Worm (Caenorhabditis elegans) whole organism, L3 larva: ENCODE measurements around the gene gtf-2H3.
A peak's percentile ranks its signal among the peaks of the same experiment; 100 is the strongest.

Experiments used
- ZK546.5 ChIP-seq: sonication (generic microtip); optimal IDR thresholded peaks from 2 replicates; lab custom pipeline; 2017; ENCODE audit warnings: missing biosample characterization, missing genetic modification characterization
- aly-2 ChIP-seq: fragments of 150-350 bp; optimal IDR thresholded peaks from 2 replicates; lab custom pipeline; 2014; ENCODE audit warnings: missing biosample characterization, missing genetic modification characterization
- ama-1 ChIP-seq: fragments of 150-350 bp; optimal IDR thresholded peaks from 2 replicates; lab custom pipeline; 2018
- ceh-16 ChIP-seq: sonication (generic microtip); optimal IDR thresholded peaks from 2 replicates; lab custom pipeline; 2017; ENCODE audit warnings: missing biosample characterization, missing genetic modification characterization
- ceh-28 ChIP-seq: fragments of 150-350 bp; optimal IDR thresholded peaks from 2 replicates; lab custom pipeline; 2014; ENCODE audit warnings: missing biosample characterization, missing genetic modification reagents, missing genetic modification characterization
- ceh-82 ChIP-seq: fragments of 150-350 bp; optimal IDR thresholded peaks from 2 replicates; lab custom pipeline; 2014; ENCODE audit warnings: missing biosample characterization, missing genetic modification characterization
- ceh-9 ChIP-seq: sonication (generic microtip); optimal IDR thresholded peaks from 2 replicates; lab custom pipeline; 2018; ENCODE audit warnings: missing biosample characterization, missing genetic modification characterization
- daf-12 ChIP-seq: fragments of 150-350 bp; optimal IDR thresholded peaks from 2 replicates; lab custom pipeline; 2014; ENCODE audit warnings: missing biosample characterization, missing genetic modification reagents, missing genetic modification characterization
- egl-27 ChIP-seq: sonication (generic microtip); optimal IDR thresholded peaks from 4 replicates; lab custom pipeline; 2017; ENCODE audit warnings: missing biosample characterization, missing genetic modification reagents, missing genetic modification characterization
- elt-1 ChIP-seq: fragments of 150-350 bp; optimal IDR thresholded peaks from 2 replicates; lab custom pipeline; 2014; ENCODE audit warnings: missing biosample characterization, missing genetic modification characterization
- elt-3 ChIP-seq, 3 experiments: fragments of 150-350 bp in 1 of 3; sonication (generic microtip) in 2 of 3; optimal IDR thresholded peaks; 2 replicates in 2 of 3; 4 replicates in 1 of 3; lab custom pipeline; 2014 to 2017; ENCODE audit warnings: missing biosample characterization in 3 of 3, missing genetic modification characterization in 3 of 3
- eor-1 ChIP-seq, 2 experiments: fragments of 150-350 bp; optimal IDR thresholded peaks; 2 replicates each; lab custom pipeline; 2014 to 2018; ENCODE audit warnings: missing biosample characterization in 2 of 2, missing genetic modification characterization in 2 of 2
- fkh-10 ChIP-seq: sonication (generic microtip); optimal IDR thresholded peaks from 2 replicates; lab custom pipeline; 2017; ENCODE audit warnings: missing biosample characterization, missing genetic modification reagents, missing genetic modification characterization
- fkh-2 ChIP-seq: fragments of 150-350 bp; optimal IDR thresholded peaks from 2 replicates; lab custom pipeline; 2014; ENCODE audit warnings: missing biosample characterization, missing genetic modification reagents, missing genetic modification characterization
- fos-1 ChIP-seq: fragments of 150-350 bp; optimal IDR thresholded peaks from 2 replicates; lab custom pipeline; 2014; ENCODE audit warnings: missing biosample characterization, missing genetic modification characterization
- hmg-11 ChIP-seq: sonication (generic microtip); optimal IDR thresholded peaks from 2 replicates; lab custom pipeline; 2016; ENCODE audit warnings: missing genetic modification characterization, missing compliant biosample characterization
- lin-15B ChIP-seq: fragments of 150-350 bp; optimal IDR thresholded peaks from 2 replicates; lab custom pipeline; 2014; ENCODE audit warnings: missing biosample characterization, missing genetic modification characterization
- lin-39 ChIP-seq: fragments of 150-350 bp; optimal IDR thresholded peaks from 2 replicates; lab custom pipeline; 2018; ENCODE audit warnings: missing biosample characterization, missing genetic modification reagents, missing genetic modification characterization
- lsy-12 ChIP-seq: sonication (generic microtip); optimal IDR thresholded peaks from 2 replicates; lab custom pipeline; 2016; ENCODE audit warnings: mild to moderate bottlenecking, missing genetic modification characterization, missing compliant biosample characterization
- mdl-1 ChIP-seq: fragments of 150-350 bp; optimal IDR thresholded peaks from 2 replicates; lab custom pipeline; 2014; ENCODE audit warnings: missing biosample characterization, missing genetic modification characterization
- mml-1 ChIP-seq: fragments of 150-350 bp; sonication (generic microtip); optimal IDR thresholded peaks from 3 replicates; lab custom pipeline; 2014; ENCODE audit warnings: missing biosample characterization, missing genetic modification characterization
- nfya-1 ChIP-seq: sonication (generic microtip); optimal IDR thresholded peaks from 2 replicates; lab custom pipeline; 2017; ENCODE audit warnings: missing genetic modification characterization, mild to moderate bottlenecking, missing compliant biosample characterization, antibody characterized with exemption, moderate library complexity; ENCODE audit not compliant: insufficient read depth
- nhr-12 ChIP-seq: fragments of 150-350 bp; optimal IDR thresholded peaks from 2 replicates; lab custom pipeline; 2014; ENCODE audit warnings: missing biosample characterization, missing genetic modification characterization
- nhr-23 ChIP-seq: fragments of 150-350 bp; optimal IDR thresholded peaks from 2 replicates; lab custom pipeline; 2014; ENCODE audit warnings: missing biosample characterization, missing genetic modification reagents, missing genetic modification characterization
- nhr-25 ChIP-seq: sonication (generic microtip); optimal IDR thresholded peaks from 2 replicates; lab custom pipeline; 2017; ENCODE audit warnings: missing biosample characterization, missing genetic modification characterization
- nhr-28 ChIP-seq: fragments of 150-350 bp; optimal IDR thresholded peaks from 2 replicates; lab custom pipeline; 2014; ENCODE audit warnings: missing biosample characterization, missing genetic modification characterization
- nhr-67 ChIP-seq: fragments of 150-350 bp; optimal IDR thresholded peaks from 2 replicates; lab custom pipeline; 2014; ENCODE audit warnings: missing biosample characterization, missing genetic modification characterization
- pqm-1 ChIP-seq: fragments of 150-350 bp; optimal IDR thresholded peaks from 2 replicates; lab custom pipeline; 2017; ENCODE audit warnings: missing biosample characterization, missing genetic modification characterization, inconsistent platforms
- sea-2 ChIP-seq: fragments of 150-350 bp; sonication (generic microtip); optimal IDR thresholded peaks from 4 replicates; lab custom pipeline; 2014; ENCODE audit warnings: missing biosample characterization, missing genetic modification reagents, missing genetic modification characterization
- tbx-2 ChIP-seq: sonication (generic microtip); optimal IDR thresholded peaks from 2 replicates; lab custom pipeline; 2016; ENCODE audit warnings: mild to moderate bottlenecking, missing genetic modification characterization, missing compliant biosample characterization
- unc-39 ChIP-seq: sonication (generic microtip); optimal IDR thresholded peaks from 4 replicates; lab custom pipeline; 2017; ENCODE audit warnings: missing biosample characterization, missing genetic modification characterization
- unc-62 ChIP-seq: fragments of 150-350 bp; sonication (generic microtip); optimal IDR thresholded peaks from 4 replicates; lab custom pipeline; 2014; ENCODE audit warnings: missing biosample characterization, missing genetic modification reagents, missing genetic modification characterization
- ztf-11 ChIP-seq: fragments of 150-350 bp; optimal IDR thresholded peaks from 2 replicates; lab custom pipeline; 2014; ENCODE audit warnings: missing biosample characterization, missing genetic modification characterization
- ztf-4 ChIP-seq: fragments of 150-350 bp; optimal IDR thresholded peaks from 2 replicates; lab custom pipeline; 2014; ENCODE audit warnings: missing biosample characterization, missing genetic modification characterization

gtf-2H3 gene

ce11 chrIII:10153003-10153402 is 33.1 kb upstream of the gtf-2H3 start (continued):
- TF ChIP-seq unc-39 (tag; lab: Kevin White, UChicago) (no peak), aly-2 (tag; lab: Kevin White, UChicago) (no peak), hmg-11 (tag; lab: Kevin White, UChicago) (peak; percentile 18)

- TF ChIP-seq elt-3 (tag; optimal IDR thresholded peaks at IDR 0.05; lab: Kevin White, UChicago) (no peak), ceh-28 (tag; lab: Kevin White, UChicago) (no peak), mml-1 (tag; lab: Kevin White, UChicago) (no peak), ceh-9 (tag; lab: Kevin White, UChicago) (no peak), ceh-16 (tag; lab: Kevin White, UChicago) (no peak), nhr-28 (tag; lab: Kevin White, UChicago) (no peak), aly-2 (tag; lab: Kevin White, UChicago) (no peak), nhr-67 (no peak), fos-1 (tag; lab: Kevin White, UChicago) (no peak), sea-2 (GFP tag; lab: Kevin White, UChicago) (no peak), nhr-12 (tag; lab: Kevin White, UChicago) (no peak), nhr-23 (tag; lab: Kevin White, UChicago) (no peak), mdl-1 (tag; lab: Kevin White, UChicago) (no peak), ztf-4 (no peak), elt-1 (tag; lab: Kevin White, UChicago) (no peak)
Measured at ce11 chrIII:10152495-10152894, 32.5 kb upstream of the gtf-2H3 start, which contains the start of gene nac-3. nac-3 (plus strand) TSS chrIII:10152795.

ce11 chrIII:10151719-10152118 is 31.8 kb upstream of the gtf-2H3 start:
- TF ChIP-seq hmg-11 (tag; lab: Kevin White, UChicago) (peak; percentile 31), ZK546.5 (tag; lab: Kevin White, UChicago) (no peak), lin-15B (no peak), ama-1 (lab: Kevin White, UChicago) (peak; percentile 28), nfya-1 (peak; percentile 55), sea-2 (GFP tag; lab: Kevin White, UChicago) (no peak), ceh-16 (tag; lab: Kevin White, UChicago) (no peak), lin-39 (tag; lab: Kevin White, UChicago) (peak; percentile 74)

ce11 chrIII:10150710-10151109 is 30.8 kb upstream of the gtf-2H3 start:
- TF ChIP-seq tbx-2 (tag; lab: Kevin White, UChicago) (no peak), nhr-67 (no peak)

- TF ChIP-seq ztf-4 (no peak), ceh-82 (tag; lab: Kevin White, UChicago) (no peak), unc-62 (GFP tag; lab: Kevin White, UChicago) (no peak), nhr-67 (no peak), nhr-25 (no peak), lsy-12 (tag; lab: Kevin White, UChicago) (no peak), ztf-11 (no peak), pqm-1 (no peak), hmg-11 (tag; lab: Kevin White, UChicago) (no peak), unc-39 (tag; lab: Kevin White, UChicago) (no peak), eor-1 (tag; optimal IDR thresholded peaks at IDR 0.05; lab: Kevin White, UChicago) (no peak), egl-27 (tag; lab: Kevin White, UChicago) (no peak), aly-2 (tag; lab: Kevin White, UChicago) (no peak), lin-15B (no peak), daf-12 (tag; lab: Kevin White, UChicago) (no peak), fkh-10 (GFP tag; lab: Kevin White, UChicago) (no peak), nhr-28 (tag; lab: Kevin White, UChicago) (no peak), fkh-2 (tag; lab: Kevin White, UChicago) (no peak), ceh-28 (tag; lab: Kevin White, UChicago) (no peak), nhr-12 (tag; lab: Kevin White, UChicago) (no peak)
Measured at ce11 chrIII:10149910-10150309, 30.0 kb upstream of the gtf-2H3 start.
